Fruit fly (Drosophila melanogaster) whole organism, embryonic: Measurements from ENCODE around the gene RhoGAP5A.

Experiments
- Awh ChIP-seq: fragments of 200-800 bp; sonication (Bioruptor generic); IDR thresholded peaks from 2 replicates; pipeline ENCODE4, ENCODE4 v1.3.6; 2022; ENCODE audit warnings: missing biosample characterization, missing genetic modification characterization
- BEAF-32 ChIP-seq: fragments of 200-800 bp; sonication (Bioruptor generic); optimal IDR thresholded peaks from 3 replicates; lab custom pipeline; 2017; ENCODE audit warnings: missing biosample characterization, missing genetic modification characterization, mild to moderate bottlenecking, moderate library complexity, missing genetic modification reagents
- Bgb ChIP-seq: fragments of 200-800 bp; sonication (Bioruptor generic); IDR thresholded peaks from 2 replicates; pipeline ENCODE4 v1.3.6; 2022; ENCODE audit warnings: missing biosample characterization, missing genetic modification characterization; ENCODE audit not compliant: partially characterized antibody
- CG10147 ChIP-seq: fragments of 200-800 bp; sonication (Bioruptor generic); optimal IDR thresholded peaks from 2 replicates; lab custom pipeline; 2019; ENCODE audit warnings: missing biosample characterization, mild to moderate bottlenecking, missing genetic modification characterization, moderate library complexity
- CG10267 ChIP-seq: fragments of 200-800 bp; sonication (Bioruptor generic); optimal IDR thresholded peaks from 2 replicates; lab custom pipeline; 2018; ENCODE audit warnings: missing biosample characterization, mild to moderate bottlenecking, missing genetic modification characterization, moderate library complexity
- CG14014 ChIP-seq: fragments of 200-800 bp; sonication (Bioruptor generic); IDR thresholded peaks from 2 replicates; pipeline ENCODE4 v1.3.6; 2022; ENCODE audit warnings: missing biosample characterization, missing genetic modification characterization
- CG15269 ChIP-seq: fragments of 200-800 bp; sonication (Bioruptor generic); optimal IDR thresholded peaks from 2 replicates; lab custom pipeline; 2018; ENCODE audit warnings: missing biosample characterization, mild to moderate bottlenecking, missing genetic modification characterization, moderate library complexity
- CG16815 ChIP-seq: fragments of 200-800 bp; sonication (Bioruptor generic); optimal IDR thresholded peaks from 3 replicates; lab custom pipeline; 2017; ENCODE audit warnings: missing biosample characterization, mild to moderate bottlenecking, missing genetic modification characterization
- CG17802 ChIP-seq: fragments of 200-800 bp; sonication (Bioruptor generic); optimal IDR thresholded peaks from 2 replicates; lab custom pipeline; 2018; ENCODE audit warnings: missing biosample characterization, mild to moderate bottlenecking, missing genetic modification characterization, moderate library complexity
- CG18262 ChIP-seq: fragments of 200-800 bp; optimal IDR thresholded peaks from 3 replicates; lab custom pipeline; 2019; ENCODE audit warnings: missing biosample characterization, mild to moderate bottlenecking, missing genetic modification characterization, moderate library complexity
- CG2129 ChIP-seq: fragments of 200-800 bp; sonication (Bioruptor generic); IDR thresholded peaks from 2 replicates; pipeline ENCODE4 v1.3.6; 2022; ENCODE audit warnings: missing biosample characterization, missing genetic modification characterization; ENCODE audit not compliant: partially characterized antibody
- CG30403 ChIP-seq: fragments of 200-800 bp; sonication (Bioruptor generic); optimal IDR thresholded peaks from 3 replicates; lab custom pipeline; 2016; ENCODE audit warnings: missing biosample characterization, missing genetic modification characterization
- CG30431 ChIP-seq: fragments of 200-800 bp; sonication (Bioruptor generic); optimal IDR thresholded peaks from 2 replicates; lab custom pipeline; 2017; ENCODE audit warnings: missing biosample characterization, missing genetic modification characterization
- CG3726 ChIP-seq: fragments of 200-800 bp; sonication (Bioruptor generic); IDR thresholded peaks from 3 replicates; pipeline ENCODE4, ENCODE4 v1.3.6; 2022; ENCODE audit warnings: missing biosample characterization, missing genetic modification characterization
- CG3847 ChIP-seq: fragments of 200-800 bp; sonication (Bioruptor generic); IDR thresholded peaks from 2 replicates; pipeline ENCODE4 v1.3.6; 2022; ENCODE audit warnings: missing biosample characterization, missing genetic modification characterization
- CG5245 ChIP-seq: fragments of 200-800 bp; sonication (Bioruptor generic); optimal IDR thresholded peaks from 3 replicates; lab custom pipeline; 2016; ENCODE audit warnings: missing biosample characterization, missing genetic modification characterization
- CG7372 ChIP-seq: fragments of 200-800 bp; sonication (Bioruptor generic); IDR thresholded peaks from 2 replicates; pipeline ENCODE4 v1.3.6; 2022; ENCODE audit warnings: missing biosample characterization, missing genetic modification characterization
- CG7556 ChIP-seq: fragments of 200-800 bp; sonication (Bioruptor generic); optimal IDR thresholded peaks from 2 replicates; lab custom pipeline; 2017; ENCODE audit warnings: missing biosample characterization, mild to moderate bottlenecking, missing genetic modification characterization
- CG8089 ChIP-seq: fragments of 200-800 bp; sonication (Bioruptor generic); optimal IDR thresholded peaks from 3 replicates; lab custom pipeline; 2016; ENCODE audit warnings: missing biosample characterization, missing genetic modification characterization
- CHES-1-like ChIP-seq: fragments of 200-800 bp; sonication (Bioruptor generic); optimal IDR thresholded peaks from 2 replicates; lab custom pipeline; 2016; ENCODE audit warnings: missing biosample characterization, missing genetic modification characterization
- Camta ChIP-seq: fragments of 200-800 bp; sonication (Bioruptor generic); optimal IDR thresholded peaks from 2 replicates; lab custom pipeline; 2016; ENCODE audit warnings: missing biosample characterization, missing genetic modification characterization
- Chrac-16 ChIP-seq: fragments of 200-800 bp; sonication (Bioruptor generic); optimal IDR thresholded peaks from 3 replicates; lab custom pipeline; 2016; ENCODE audit warnings: missing biosample characterization, missing genetic modification characterization
- Dad ChIP-seq: fragments of 200-800 bp; sonication (Bioruptor generic); optimal IDR thresholded peaks from 3 replicates; lab custom pipeline; 2016; ENCODE audit warnings: missing biosample characterization, missing genetic modification characterization
- Dbx ChIP-seq: fragments of 200-800 bp; sonication (Bioruptor generic); IDR thresholded peaks from 3 replicates; pipeline ENCODE4 v1.3.6; 2022; ENCODE audit warnings: missing biosample characterization, missing genetic modification characterization
- Dfd ChIP-seq, 2 experiments: fragments of >200 bp; optimal IDR thresholded peaks; 2 replicates each; lab custom pipeline; 2017; ENCODE audit warnings: missing biosample characterization in 2 of 2, missing genetic modification characterization in 2 of 2
- Fer1 ChIP-seq: fragments of 200-800 bp; sonication (Bioruptor generic); optimal IDR thresholded peaks from 2 replicates; lab custom pipeline; 2017; ENCODE audit warnings: missing biosample characterization, mild to moderate bottlenecking, missing genetic modification characterization
- HLH4C ChIP-seq: fragments of 200-800 bp; sonication (Bioruptor generic); IDR thresholded peaks from 3 replicates; pipeline ENCODE4 v1.3.6; 2022; ENCODE audit warnings: missing biosample characterization, missing genetic modification characterization; ENCODE audit not compliant: partially characterized antibody
- NC2α ChIP-seq: fragments of 200-800 bp; sonication (Bioruptor generic); optimal IDR thresholded peaks from 2 replicates; lab custom pipeline; 2016; ENCODE audit warnings: missing biosample characterization, missing genetic modification characterization
- NK7.1 ChIP-seq: fragments of 200-800 bp; sonication (Bioruptor generic); optimal IDR thresholded peaks from 3 replicates; lab custom pipeline; 2016; ENCODE audit warnings: missing biosample characterization, missing genetic modification characterization
- Oli ChIP-seq: fragments of 200-800 bp; sonication (Bioruptor generic); optimal IDR thresholded peaks from 2 replicates; lab custom pipeline; 2018; ENCODE audit warnings: missing biosample characterization, mild to moderate bottlenecking, missing genetic modification characterization, moderate library complexity
- Ravus ChIP-seq: fragments of 200-800 bp; sonication (Bioruptor generic); IDR thresholded peaks from 2 replicates; pipeline ENCODE4 v1.3.6; 2022; ENCODE audit warnings: missing biosample characterization, missing genetic modification characterization
- Six4 ChIP-seq: fragments of 200-800 bp; sonication (Bioruptor generic); optimal IDR thresholded peaks from 2 replicates; lab custom pipeline; 2016; ENCODE audit warnings: missing biosample characterization, missing genetic modification characterization
- Taf1 ChIP-seq: fragments of 200-800 bp; sonication (Bioruptor generic); IDR thresholded peaks from 2 replicates; pipeline ENCODE4 v1.3.6; 2022; ENCODE audit warnings: missing biosample characterization, missing genetic modification characterization
- bsh ChIP-seq, 2 experiments: fragments of 200-800 bp; sonication (Bioruptor generic); optimal IDR thresholded peaks; 2 replicates each; lab custom pipeline; 2017 to 2018; ENCODE audit warnings: mild to moderate bottlenecking in 2 of 2, missing biosample characterization in 2 of 2, missing genetic modification characterization in 2 of 2, moderate library complexity in 1 of 2
- chinmo ChIP-seq: fragments of 200-800 bp; sonication (Bioruptor generic); IDR thresholded peaks from 4 replicates; pipeline ENCODE4 v1.3.6; 2022; ENCODE audit warnings: missing biosample characterization, missing genetic modification characterization; ENCODE audit not compliant: partially characterized antibody
- crol ChIP-seq: fragments of 200-800 bp; sonication (Bioruptor generic); IDR thresholded peaks from 2 replicates; pipeline ENCODE4 v1.3.6; 2022; ENCODE audit warnings: missing biosample characterization, missing genetic modification characterization
- dan ChIP-seq: fragments of 200-800 bp; sonication (Bioruptor generic); IDR thresholded peaks from 2 replicates; pipeline ENCODE4 v1.3.6; 2022; ENCODE audit warnings: missing biosample characterization, missing genetic modification characterization
- disco-r ChIP-seq: fragments of 200-800 bp; sonication (Bioruptor generic); optimal IDR thresholded peaks from 2 replicates; lab custom pipeline; 2016; ENCODE audit warnings: missing biosample characterization, missing genetic modification characterization
- en ChIP-seq: fragments of 200-800 bp; sonication (Bioruptor generic); optimal IDR thresholded peaks from 2 replicates; lab custom pipeline; 2016; ENCODE audit warnings: missing biosample characterization, missing genetic modification characterization
- fd102C ChIP-seq: fragments of 200-800 bp; sonication (Bioruptor generic); optimal IDR thresholded peaks from 2 replicates; lab custom pipeline; 2018; ENCODE audit warnings: missing biosample characterization, mild to moderate bottlenecking, missing genetic modification characterization, moderate library complexity
- gem ChIP-seq: fragments of 200-800 bp; sonication (Bioruptor generic); optimal IDR thresholded peaks from 2 replicates; lab custom pipeline; 2019; ENCODE audit warnings: missing biosample characterization, mild to moderate bottlenecking, missing genetic modification characterization, moderate library complexity
- grn ChIP-seq: fragments of 200-800 bp; sonication (Bioruptor generic); optimal IDR thresholded peaks from 3 replicates; lab custom pipeline; 2017; ENCODE audit warnings: missing biosample characterization, missing genetic modification characterization
- kah ChIP-seq: fragments of 200-800 bp; sonication (Bioruptor generic); optimal IDR thresholded peaks from 2 replicates; lab custom pipeline; 2018; ENCODE audit warnings: missing biosample characterization, mild to moderate bottlenecking, missing genetic modification characterization
- pb ChIP-seq: fragments of 200-800 bp; sonication (Bioruptor generic); optimal IDR thresholded peaks from 3 replicates; lab custom pipeline; 2016; ENCODE audit warnings: missing biosample characterization, missing genetic modification characterization
- pzg ChIP-seq: fragments of 200-800 bp; sonication (Bioruptor generic); optimal IDR thresholded peaks from 3 replicates; lab custom pipeline; 2018; ENCODE audit warnings: missing biosample characterization, mild to moderate bottlenecking, missing genetic modification characterization, moderate library complexity
- ranshi ChIP-seq: fragments of 200-800 bp; sonication (Bioruptor generic); IDR thresholded peaks from 2 replicates; pipeline ENCODE4 v1.3.6; 2022; ENCODE audit warnings: missing biosample characterization, missing genetic modification characterization
- rib ChIP-seq: fragments of 200-800 bp; sonication (Bioruptor generic); IDR thresholded peaks from 2 replicates; pipeline ENCODE4 v1.3.6; 2022; ENCODE audit warnings: missing biosample characterization, missing genetic modification characterization
- sens-2 ChIP-seq: fragments of 200-800 bp; sonication (Bioruptor generic); IDR thresholded peaks from 2 replicates; pipeline ENCODE4 v1.3.6; 2022; ENCODE audit warnings: missing biosample characterization, missing genetic modification characterization
- slou ChIP-seq: fragments of 200-800 bp; sonication (Bioruptor generic); optimal IDR thresholded peaks from 3 replicates; lab custom pipeline; 2016; ENCODE audit warnings: missing biosample characterization, missing genetic modification characterization
- tin ChIP-seq: fragments of 200-800 bp; sonication (Bioruptor generic); optimal IDR thresholded peaks from 3 replicates; lab custom pipeline; 2016; ENCODE audit warnings: missing biosample characterization, missing genetic modification characterization
- trem ChIP-seq: fragments of 200-800 bp; optimal IDR thresholded peaks from 3 replicates; lab custom pipeline; 2019; ENCODE audit warnings: missing biosample characterization, mild to moderate bottlenecking, missing genetic modification characterization, moderate library complexity

Gene RhoGAP5A

dm6 chrX:5604181-5604580 lies 14.4 kb downstream of the RhoGAP5A start (continued):
- TF ChIP-seq CG10267 (tag; lab: Kevin White, UChicago): peak; percentile 13
- 0 out of 2 replicates have a peak, but pooled peaks have one; percentile 17 for TF ChIP-seq dan (GFP tag; lab: Robert Waterston, UW)
- TF ChIP-seq CG14014 (GFP tag; lab: Robert Waterston, UW): 0 out of 2 replicates have a peak, but pooled peaks have one; percentile 32
- TF ChIP-seq NC2α (GFP tag; lab: Kevin White, UChicago): no peak
- 0 out of 2 replicates have a peak, but pooled peaks have one; percentile 19 for TF ChIP-seq rib
- TF ChIP-seq CG3726 (GFP tag; lab: Robert Waterston, UW): no peak
- no peak for TF ChIP-seq en (GFP tag; lab: Kevin White, UChicago)
- peak; percentile 62 for TF ChIP-seq fd102C
- TF ChIP-seq Dbx (GFP tag; lab: Robert Waterston, UW): no peak
- TF ChIP-seq tin (GFP tag; lab: Kevin White, UChicago): no peak
- TF ChIP-seq CG10147 (GFP tag; lab: Kevin White, UChicago): no peak
- TF ChIP-seq HLH4C (GFP tag; lab: Robert Waterston, UW): no peak
- TF ChIP-seq NK7.1 (GFP tag; lab: Kevin White, UChicago): no peak
- TF ChIP-seq CG18262 (tag; lab: Kevin White, UChicago): peak; percentile 49
- no peak for TF ChIP-seq Six4
- peak; percentile 7 for TF ChIP-seq CG30403 (GFP tag; lab: Kevin White, UChicago)
- no peak for TF ChIP-seq BEAF-32
- peak; percentile 50 for TF ChIP-seq CG30431 (GFP tag; lab: Kevin White, UChicago)
- no peak for TF ChIP-seq Dad (GFP tag; lab: Kevin White, UChicago)
- TF ChIP-seq Dfd (GFP tag; optimal IDR thresholded peaks at IDR 0.05; lab: Kevin White, UChicago): no peak
- TF ChIP-seq CG7556: peak; percentile 30
- no peak for TF ChIP-seq CG17802
- no peak for TF ChIP-seq slou (GFP tag; lab: Kevin White, UChicago)
- peak; percentile 42 for TF ChIP-seq Oli (tag; lab: Kevin White, UChicago)
- no peak for TF ChIP-seq Taf1
- no peak for TF ChIP-seq CG3847
- no peak for TF ChIP-seq Bgb (GFP tag; lab: Robert Waterston, UW)
- peak in 1 of 2 experiments; percentile 46 for TF ChIP-seq bsh (GFP tag; optimal IDR thresholded peaks at IDR 0.05; lab: Kevin White, UChicago)
- 0 out of 2 replicates have a peak, but pooled peaks have one; percentile 11 for TF ChIP-seq sens-2 (GFP tag; lab: Robert Waterston, UW)
- no peak for TF ChIP-seq CG2129 (GFP tag; lab: Robert Waterston, UW)
- peak; percentile 11 for TF ChIP-seq trem (tag; lab: Kevin White, UChicago)
- no peak for TF ChIP-seq grn
- no peak for TF ChIP-seq pb (GFP tag; lab: Kevin White, UChicago)
- TF ChIP-seq Awh (GFP tag; lab: Robert Waterston, UW): no peak
- no peak for TF ChIP-seq CHES-1-like (GFP tag; lab: Kevin White, UChicago)
- no peak for TF ChIP-seq Fer1
- no peak for TF ChIP-seq kah (GFP tag; lab: Kevin White, UChicago)
- TF ChIP-seq ranshi: peak; percentile 39; the same call in 1 of the 2 replicates
- no peak for TF ChIP-seq disco-r (GFP tag; lab: Kevin White, UChicago)
- no peak for TF ChIP-seq crol (GFP tag; lab: Robert Waterston, UW)
- peak; percentile 45 for TF ChIP-seq CG16815
- TF ChIP-seq CG15269 (tag; lab: Kevin White, UChicago): no peak
- TF ChIP-seq Chrac-16 (GFP tag; lab: Kevin White, UChicago): peak; percentile 13
- TF ChIP-seq Ravus (GFP tag; lab: Robert Waterston, UW): no peak
- TF ChIP-seq Camta (GFP tag; lab: Kevin White, UChicago): no peak
- TF ChIP-seq CG8089 (GFP tag; lab: Kevin White, UChicago): no peak
- no peak for TF ChIP-seq pzg (GFP tag; lab: Kevin White, UChicago)
- no peak for TF ChIP-seq CG5245
- TF ChIP-seq gem (tag; lab: Kevin White, UChicago): peak; percentile 62
- TF ChIP-seq chinmo (GFP tag; lab: Robert Waterston, UW): no peak
- 0 out of 2 replicates have a peak, but pooled peaks have one; percentile 10 for TF ChIP-seq CG7372
